Fruit fly (Drosophila melanogaster) whole organism, embryonic: ENCODE measurements around the gene kri.
A peak's percentile ranks its signal among the peaks of the same experiment; 100 is the strongest.

Source experiments
- Adf1 ChIP-seq: fragments of 200-800 bp; sonication (Bioruptor generic); IDR thresholded peaks from 2 replicates; pipeline ENCODE4 v1.3.6; 2022; ENCODE audit warnings: missing biosample characterization, missing genetic modification characterization
- Antp ChIP-seq: fragments of 200-800 bp; sonication (Bioruptor generic); optimal IDR thresholded peaks from 3 replicates; lab custom pipeline; 2016; ENCODE audit warnings: missing biosample characterization, missing genetic modification characterization
- CG10267 ChIP-seq: fragments of 200-800 bp; sonication (Bioruptor generic); optimal IDR thresholded peaks from 2 replicates; lab custom pipeline; 2018; ENCODE audit warnings: missing biosample characterization, mild to moderate bottlenecking, missing genetic modification characterization, moderate library complexity
- CG10565 ChIP-seq: fragments of 200-800 bp; sonication (Bioruptor generic); optimal IDR thresholded peaks from 3 replicates; lab custom pipeline; 2016; ENCODE audit warnings: missing biosample characterization, mild to moderate bottlenecking, missing genetic modification characterization
- CG10959 ChIP-seq: fragments of 200-800 bp; sonication (Bioruptor generic); IDR thresholded peaks from 2 replicates; pipeline ENCODE4 v1.3.6; 2022; ENCODE audit warnings: missing biosample characterization, missing genetic modification characterization
- CG11456 ChIP-seq: fragments of 200-800 bp; sonication (Bioruptor generic); IDR thresholded peaks from 3 replicates; pipeline ENCODE4 v1.3.6; 2022; ENCODE audit warnings: missing biosample characterization, missing genetic modification characterization
- CG11723 ChIP-seq: fragments of 200-800 bp; sonication (Bioruptor generic); optimal IDR thresholded peaks from 2 replicates; lab custom pipeline; 2017; ENCODE audit warnings: missing biosample characterization, mild to moderate bottlenecking, missing genetic modification characterization
- CG12299 ChIP-seq: fragments of 200-800 bp; sonication (Bioruptor generic); optimal IDR thresholded peaks from 2 replicates; lab custom pipeline; 2018; ENCODE audit warnings: missing biosample characterization, mild to moderate bottlenecking, missing genetic modification characterization
- CG12744 ChIP-seq: fragments of 200-800 bp; sonication (Bioruptor generic); optimal IDR thresholded peaks from 2 replicates; lab custom pipeline; 2016; ENCODE audit warnings: missing biosample characterization, missing genetic modification characterization
- CG15479 ChIP-seq: fragments of 200-800 bp; sonication (Bioruptor generic); optimal IDR thresholded peaks from 3 replicates; lab custom pipeline; 2019; ENCODE audit warnings: missing biosample characterization, mild to moderate bottlenecking, missing genetic modification characterization, moderate library complexity
- CG17186 ChIP-seq: fragments of 200-800 bp; sonication (Bioruptor generic); optimal IDR thresholded peaks from 3 replicates; lab custom pipeline; 2017; ENCODE audit warnings: missing biosample characterization, missing genetic modification reagents, missing genetic modification characterization
- CG17912 ChIP-seq: fragments of 200-800 bp; sonication (Bioruptor generic); optimal IDR thresholded peaks from 2 replicates; lab custom pipeline; 2018; ENCODE audit warnings: missing biosample characterization, mild to moderate bottlenecking, missing genetic modification characterization
- CG1792 ChIP-seq: fragments of 200-800 bp; sonication (Bioruptor generic); optimal IDR thresholded peaks from 2 replicates; lab custom pipeline; 2016; ENCODE audit warnings: missing biosample characterization, missing genetic modification characterization
- CG18599 ChIP-seq: fragments of 200-800 bp; sonication (Bioruptor generic); optimal IDR thresholded peaks from 3 replicates; lab custom pipeline; 2017; ENCODE audit warnings: missing biosample characterization, missing genetic modification characterization, mild to moderate bottlenecking, moderate library complexity, missing genetic modification reagents
- CG2116 ChIP-seq: fragments of 200-800 bp; sonication (Bioruptor generic); optimal IDR thresholded peaks from 3 replicates; lab custom pipeline; 2018; ENCODE audit warnings: missing biosample characterization, mild to moderate bottlenecking, missing genetic modification characterization
- CG31388 ChIP-seq: fragments of 200-800 bp; sonication (Bioruptor generic); optimal IDR thresholded peaks from 2 replicates; lab custom pipeline; 2016; ENCODE audit warnings: missing biosample characterization, missing genetic modification characterization
- CG33213 ChIP-seq: fragments of 200-800 bp; sonication (Bioruptor generic); optimal IDR thresholded peaks from 3 replicates; lab custom pipeline; 2016; ENCODE audit warnings: missing biosample characterization, missing genetic modification characterization
- CG4730 ChIP-seq: fragments of 200-800 bp; sonication (Bioruptor generic); IDR thresholded peaks from 2 replicates; pipeline ENCODE4 v1.3.6; 2022; ENCODE audit warnings: missing biosample characterization, missing genetic modification characterization
- CG6654 ChIP-seq: fragments of 200-800 bp; sonication (Bioruptor generic); optimal IDR thresholded peaks from 2 replicates; lab custom pipeline; 2017; ENCODE audit warnings: missing biosample characterization, mild to moderate bottlenecking, missing genetic modification characterization
- CG6765 ChIP-seq: fragments of 200-800 bp; sonication (Bioruptor generic); optimal IDR thresholded peaks from 3 replicates; lab custom pipeline; 2017; ENCODE audit warnings: missing biosample characterization, mild to moderate bottlenecking, missing genetic modification characterization
- CG6791 ChIP-seq: fragments of 200-800 bp; sonication (Bioruptor generic); IDR thresholded peaks from 3 replicates; pipeline ENCODE4 v1.3.6; 2022; ENCODE audit warnings: missing biosample characterization, missing genetic modification characterization; ENCODE audit not compliant: partially characterized antibody
- CG8765 ChIP-seq: fragments of 200-800 bp; sonication (Bioruptor generic); IDR thresholded peaks from 2 replicates; pipeline ENCODE4 v1.3.6; 2022; ENCODE audit warnings: missing biosample characterization, missing genetic modification characterization
- CG9727 ChIP-seq: fragments of 200-800 bp; sonication (Bioruptor generic); optimal IDR thresholded peaks from 3 replicates; lab custom pipeline; 2017; ENCODE audit warnings: missing biosample characterization, mild to moderate bottlenecking, missing genetic modification characterization
- CG9932 ChIP-seq: fragments of 200-800 bp; sonication (Bioruptor generic); IDR thresholded peaks from 2 replicates; pipeline ENCODE4 v1.3.6; 2022; ENCODE audit warnings: missing biosample characterization, missing genetic modification characterization
- Dek ChIP-seq: fragments of 200-800 bp; sonication (Bioruptor generic); optimal IDR thresholded peaks from 3 replicates; lab custom pipeline; 2019; ENCODE audit warnings: missing biosample characterization, mild to moderate bottlenecking, missing genetic modification characterization, moderate library complexity
- Dll ChIP-seq: fragments of 200-800 bp; sonication (Bioruptor generic); IDR thresholded peaks from 4 replicates; pipeline ENCODE4 v1.3.6; 2022; ENCODE audit warnings: missing biosample characterization, missing genetic modification characterization; ENCODE audit not compliant: partially characterized antibody
- Eip74EF ChIP-seq, 2 experiments: fragments of 200-800 bp in 1 of 2; fragments of >200 bp in 1 of 2; sonication (Bioruptor generic) in 1 of 2; optimal IDR thresholded peaks; 2 replicates each; lab custom pipeline; 2017 to 2019; ENCODE audit warnings: missing biosample characterization in 2 of 2, missing genetic modification characterization in 2 of 2, mild to moderate bottlenecking in 1 of 2, moderate library complexity in 1 of 2
- GATAe ChIP-seq: fragments of 200-800 bp; sonication (Bioruptor generic); conservative IDR thresholded peaks from 2 replicates; pipeline ENCODE4 v1.3.6; 2022; ENCODE audit warnings: missing biosample characterization, missing genetic modification characterization
- HmgZ ChIP-seq: fragments of 200-800 bp; sonication (Bioruptor generic); optimal IDR thresholded peaks from 2 replicates; lab custom pipeline; 2018; ENCODE audit warnings: missing biosample characterization, mild to moderate bottlenecking, missing genetic modification characterization
- Mes4 ChIP-seq: fragments of 200-800 bp; sonication (Bioruptor generic); optimal IDR thresholded peaks from 2 replicates; lab custom pipeline; 2016; ENCODE audit warnings: missing biosample characterization, missing genetic modification characterization
- Stat92E ChIP-seq, 3 experiments: fragments of >200 bp in 2 of 3; fragments of 200-800 bp in 1 of 3; sonication (Bioruptor generic) in 1 of 3; optimal IDR thresholded peaks; 2 replicates each; lab custom pipeline; 2017 to 2019; ENCODE audit warnings: missing biosample characterization in 3 of 3, missing genetic modification characterization in 3 of 3, mild to moderate bottlenecking in 1 of 3, moderate library complexity in 1 of 3
- Vsx1 ChIP-seq: fragments of 200-800 bp; sonication (Bioruptor generic); optimal IDR thresholded peaks from 2 replicates; lab custom pipeline; 2017; ENCODE audit warnings: missing biosample characterization, mild to moderate bottlenecking, missing genetic modification characterization, missing genetic modification reagents
- Xbp1 ChIP-seq: fragments of 200-800 bp; sonication (Bioruptor generic); optimal IDR thresholded peaks from 3 replicates; lab custom pipeline; 2016; ENCODE audit warnings: missing biosample characterization, mild to moderate bottlenecking, missing genetic modification characterization
- Xrp1 ChIP-seq: fragments of 200-800 bp; sonication (Bioruptor generic); IDR thresholded peaks from 2 replicates; pipeline ENCODE4 v1.3.6; 2022; ENCODE audit warnings: missing biosample characterization, missing genetic modification characterization
- ab ChIP-seq: fragments of 200-800 bp; sonication (Bioruptor generic); optimal IDR thresholded peaks from 2 replicates; lab custom pipeline; 2016; ENCODE audit warnings: missing biosample characterization, missing genetic modification characterization
- corto ChIP-seq: fragments of 200-800 bp; sonication (Bioruptor generic); optimal IDR thresholded peaks from 2 replicates; lab custom pipeline; 2016; ENCODE audit warnings: missing biosample characterization, mild to moderate bottlenecking, missing genetic modification characterization, moderate library complexity
- dmrt11E ChIP-seq: fragments of 200-800 bp; sonication (Bioruptor generic); optimal IDR thresholded peaks from 3 replicates; lab custom pipeline; 2018; ENCODE audit warnings: missing biosample characterization, mild to moderate bottlenecking, missing genetic modification characterization, moderate library complexity
- dysf ChIP-seq: fragments of 200-800 bp; sonication (Bioruptor generic); IDR thresholded peaks from 3 replicates; pipeline ENCODE4 v1.3.6; 2022; ENCODE audit warnings: missing biosample characterization, missing genetic modification characterization
- eve ChIP-seq, 2 experiments: fragments of >200 bp; optimal IDR thresholded peaks; 2 replicates each; lab custom pipeline; 2017; ENCODE audit warnings: missing biosample characterization in 2 of 2, missing genetic modification characterization in 2 of 2
- gfzf ChIP-seq: fragments of 200-800 bp; sonication (Bioruptor generic); optimal IDR thresholded peaks from 2 replicates; lab custom pipeline; 2016; ENCODE audit warnings: missing biosample characterization, mild to moderate bottlenecking, missing genetic modification characterization, moderate library complexity
- hb ChIP-seq: fragments of 200-800 bp; sonication (Bioruptor generic); IDR thresholded peaks from 3 replicates; pipeline ENCODE4 v1.3.6; 2022; ENCODE audit warnings: missing biosample characterization, missing genetic modification characterization; ENCODE audit not compliant: partially characterized antibody
- pzg ChIP-seq: fragments of 200-800 bp; sonication (Bioruptor generic); optimal IDR thresholded peaks from 3 replicates; lab custom pipeline; 2018; ENCODE audit warnings: missing biosample characterization, mild to moderate bottlenecking, missing genetic modification characterization, moderate library complexity
- sd ChIP-seq: fragments of 200-800 bp; sonication (Bioruptor generic); optimal IDR thresholded peaks from 3 replicates; lab custom pipeline; 2018; ENCODE audit warnings: missing biosample characterization, mild to moderate bottlenecking, missing genetic modification characterization, moderate library complexity
- seq ChIP-seq: fragments of 200-800 bp; sonication (Bioruptor generic); IDR thresholded peaks from 2 replicates; pipeline ENCODE4 v1.3.6; 2022; ENCODE audit warnings: missing biosample characterization, missing genetic modification characterization
- sim ChIP-seq: fragments of 200-800 bp; sonication (Bioruptor generic); IDR thresholded peaks from 2 replicates; pipeline ENCODE4 v1.3.6; 2022; ENCODE audit warnings: missing biosample characterization, missing genetic modification characterization
- tgo ChIP-seq: fragments of 200-800 bp; sonication (Bioruptor generic); IDR thresholded peaks from 3 replicates; pipeline ENCODE4 v1.3.6; 2022; ENCODE audit warnings: missing biosample characterization, missing genetic modification characterization
- trem ChIP-seq: fragments of 200-800 bp; optimal IDR thresholded peaks from 3 replicates; lab custom pipeline; 2019; ENCODE audit warnings: missing biosample characterization, mild to moderate bottlenecking, missing genetic modification characterization, moderate library complexity
- tx ChIP-seq: fragments of 200-800 bp; sonication (Bioruptor generic); optimal IDR thresholded peaks from 2 replicates; lab custom pipeline; 2016; ENCODE audit warnings: missing biosample characterization, missing genetic modification characterization

The kri gene

dm6 chr3L:5823763-5824445 lies 13.1 kb downstream of the kri start (continued):
- TF ChIP-seq hb (GFP tag; lab: Robert Waterston, UW): no peak
- peak; percentile 72 for TF ChIP-seq trem (tag; lab: Kevin White, UChicago)
- TF ChIP-seq eve (GFP tag; optimal IDR thresholded peaks at IDR 0.05; lab: Kevin White, UChicago): peak in 1 of 2 experiments; percentile 72
- peak in 1 of 2 experiments; percentile 76 for TF ChIP-seq Eip74EF (GFP tag; optimal IDR thresholded peaks at IDR 0.05; lab: Kevin White, UChicago)
- peak; percentile 84 for TF ChIP-seq CG11723 (GFP tag; lab: Kevin White, UChicago)
- TF ChIP-seq tgo (GFP tag; lab: Robert Waterston, UW): peak; percentile 48; the same call in 1 of the 3 replicates
- TF ChIP-seq CG15479 (GFP tag; lab: Kevin White, UChicago): peak; percentile 44
- no peak for TF ChIP-seq GATAe
- TF ChIP-seq CG31388: peak; percentile 54
- TF ChIP-seq gfzf (GFP tag; lab: Kevin White, UChicago): no peak
- TF ChIP-seq Dll: no peak
- TF ChIP-seq CG1792 (GFP tag; lab: Kevin White, UChicago): peak; percentile 84
- no peak for TF ChIP-seq CG8765
- TF ChIP-seq Xbp1 (GFP tag; lab: Kevin White, UChicago): peak; percentile 44
- TF ChIP-seq pzg (GFP tag; lab: Kevin White, UChicago): no peak
- peak; percentile 76 for TF ChIP-seq HmgZ (tag; lab: Kevin White, UChicago)
- TF ChIP-seq CG6765 (GFP tag; lab: Kevin White, UChicago): peak; percentile 44
- TF ChIP-seq corto (GFP tag; lab: Kevin White, UChicago): no peak
- TF ChIP-seq CG9727: peak; percentile 93
- 0 out of 2 replicates have a peak, but pooled peaks have one; percentile 36 for TF ChIP-seq sim (GFP tag; lab: Robert Waterston, UW)
- TF ChIP-seq Stat92E (GFP tag; optimal IDR thresholded peaks at IDR 0.05; lab: Kevin White, UChicago): no peak
- peak; percentile 56 for TF ChIP-seq tx (GFP tag; lab: Kevin White, UChicago)
- peak; percentile 82 for TF ChIP-seq CG18599 (GFP tag; lab: Kevin White, UChicago)
- peak; percentile 89 for TF ChIP-seq dmrt11E
- TF ChIP-seq CG6654 (GFP tag; lab: Kevin White, UChicago): peak; percentile 56
- 0 out of 2 replicates have a peak, but pooled peaks have one; percentile 23 for TF ChIP-seq CG4730
- no peak for TF ChIP-seq Adf1 (GFP tag; lab: Robert Waterston, UW)
- peak; percentile 73 for TF ChIP-seq CG2116 (GFP tag; lab: Kevin White, UChicago)
- TF ChIP-seq CG6791 (GFP tag; lab: Robert Waterston, UW): no peak
- TF ChIP-seq CG10959 (GFP tag; lab: Robert Waterston, UW): peak; percentile 60
- TF ChIP-seq ab (GFP tag; lab: Kevin White, UChicago): no peak
- no peak for TF ChIP-seq CG9932 (GFP tag; lab: Robert Waterston, UW)
- TF ChIP-seq Mes4 (GFP tag; lab: Kevin White, UChicago): peak; percentile 90
- TF ChIP-seq Dek (tag; lab: Kevin White, UChicago): no peak
- TF ChIP-seq Xrp1 (GFP tag; lab: Robert Waterston, UW): peak; percentile 86
- no peak for TF ChIP-seq dysf (GFP tag; lab: Robert Waterston, UW)
- TF ChIP-seq CG33213 (GFP tag; lab: Kevin White, UChicago): peak; percentile 91
- peak; percentile 71 for TF ChIP-seq CG10267
- peak; percentile 71 for TF ChIP-seq CG12744 (GFP tag; lab: Kevin White, UChicago)
- TF ChIP-seq sd (tag; lab: Kevin White, UChicago): peak; percentile 72
- TF ChIP-seq CG11456: peak; percentile 58; the same call in 1 of the 3 replicates
- TF ChIP-seq CG10565 (GFP tag; lab: Kevin White, UChicago): peak; percentile 45
- TF ChIP-seq Antp (GFP tag; lab: Kevin White, UChicago): peak; percentile 73
- TF ChIP-seq CG17912 (GFP tag; lab: Kevin White, UChicago): peak; percentile 80
- TF ChIP-seq CG17186 (GFP tag; lab: Kevin White, UChicago): peak; percentile 90
- peak; percentile 54 for TF ChIP-seq CG12299 (tag; lab: Kevin White, UChicago)
- peak; percentile 64; the same call in 1 of the 2 replicates for TF ChIP-seq seq (GFP tag; lab: Robert Waterston, UW)
- TF ChIP-seq Vsx1 (GFP tag; lab: Kevin White, UChicago): peak; percentile 85
